Fruit fly (Drosophila melanogaster): Measurements from ENCODE around the gene CG4872.
A peak's percentile ranks its signal among the peaks of the same experiment; 100 is the strongest.

Gene CG4872

dm6 chrX:16835304-16835703 is 45.8 kb upstream of the CG4872 start, which contains the start of the genes CG13004 and CG46306:
Gene CG13004 (minus strand): TSS chrX:16835520.
Gene CG46306 (minus strand): TSS chrX:16835520.
- TF ChIP-seq Trl (optimal IDR thresholded peaks at IDR 0.05) (peak; percentile 11 to 34), Trl (GFP tag; optimal IDR thresholded peaks at IDR 0.05) (no peak), Lpt (GFP tag; optimal IDR thresholded peaks at IDR 0.05) (no peak), Med (GFP tag) (peak; percentile 72), bowl (GFP tag; IDR thresholded peaks at IDR 0.05) (no peak), CG3163 (GFP tag; optimal IDR thresholded peaks at IDR 0.05) (no peak), nom (GFP tag; optimal IDR thresholded peaks at IDR 0.05) (peak; percentile 55), Adf1 (GFP tag; IDR thresholded peaks at IDR 0.05) (peak; percentile 86), crol (GFP tag; IDR thresholded peaks at IDR 0.05) (0 out of 2 replicates have a peak, but pooled peaks have one; percentile 12), chinmo (GFP tag; IDR thresholded peaks at IDR 0.05; ENCODE audit: partially characterized antibody) (0 out of 4 replicates have a peak, but pooled peaks have one; percentile 26), caup (GFP tag; optimal IDR thresholded peaks at IDR 0.05; ENCODE audit: severe bottlenecking) (no peak), CG32532 (GFP tag; IDR thresholded peaks at IDR 0.05) (peak; percentile 11; the same call in 1 of the 2 replicates), fd64A (GFP tag; optimal IDR thresholded peaks at IDR 0.05) (no peak), Jarid2 (GFP tag; optimal IDR thresholded peaks at IDR 0.05) (peak; percentile 58), ssp (GFP tag; IDR thresholded peaks at IDR 0.05) (no peak), Lhr (GFP tag; optimal IDR thresholded peaks at IDR 0.05) (no peak), ci (GFP tag; IDR thresholded peaks at IDR 0.05) (no peak), row (GFP tag; IDR thresholded peaks at IDR 0.05) (peak; percentile 9; the same call in 1 of the 3 replicates), Xrp1 (GFP tag; IDR thresholded peaks at IDR 0.05) (no peak), slbo (GFP tag; IDR thresholded peaks at IDR 0.05) (peak; percentile 27; the same call in 1 of the 2 replicates)

dm6 chrX:16836091-16836799 is 44.9 kb upstream of the CG4872 start:
- TF ChIP-seq CG15514 (GFP tag; optimal IDR thresholded peaks at IDR 0.05) (peak; percentile 89), CG8281 (tag; optimal IDR thresholded peaks at IDR 0.05) (peak; percentile 65), Adf1 (GFP tag; IDR thresholded peaks at IDR 0.05) (peak; percentile 39; the same call in 1 of the 2 replicates), CG15601 (tag; optimal IDR thresholded peaks at IDR 0.05) (no peak), Med (GFP tag) (peak; percentile 36), CG18011 (GFP tag; optimal IDR thresholded peaks at IDR 0.05) (no peak), Sry-β (GFP tag; optimal IDR thresholded peaks at IDR 0.05) (peak; percentile 65), caup (GFP tag; optimal IDR thresholded peaks at IDR 0.05; ENCODE audit: severe bottlenecking) (no peak), sug (tag; optimal IDR thresholded peaks at IDR 0.05) (peak; percentile 28), sqz (GFP tag; optimal IDR thresholded peaks at IDR 0.05) (no peak), rib (GFP tag; IDR thresholded peaks at IDR 0.05) (0 out of 2 replicates have a peak, but pooled peaks have one; percentile 53), Drgx (GFP tag; IDR thresholded peaks at IDR 0.05) (no peak), CG34376 (GFP tag; optimal IDR thresholded peaks at IDR 0.05) (peak; percentile 45), ash1 (GFP tag; optimal IDR thresholded peaks at IDR 0.05) (no peak), MTF-1 (GFP tag; optimal IDR thresholded peaks at IDR 0.05; ENCODE audit: borderline replicate concordance) (peak; percentile 17), pan (optimal IDR thresholded peaks at IDR 0.05) (no peak), pan (GFP tag; optimal IDR thresholded peaks at IDR 0.05 in 1 of 2, IDR thresholded peaks at IDR 0.05 in 1 of 2) (no peak), CG3281 (GFP tag; optimal IDR thresholded peaks at IDR 0.05) (peak; percentile 8), Bgb (GFP tag; IDR thresholded peaks at IDR 0.05; ENCODE audit: partially characterized antibody) (no peak), cg (GFP tag; optimal IDR thresholded peaks at IDR 0.05) (peak; percentile 8), CG32532 (GFP tag; IDR thresholded peaks at IDR 0.05) (peak; percentile 34; the same call in 1 of the 2 replicates), chinmo (GFP tag; IDR thresholded peaks at IDR 0.05; ENCODE audit: partially characterized antibody) (peak; percentile 84; the same call in 2 of the 4 replicates), so (GFP tag; IDR thresholded peaks at IDR 0.05) (0 out of 3 replicates have a peak, but pooled peaks have one; percentile 43), CG15479 (GFP tag; optimal IDR thresholded peaks at IDR 0.05) (peak; percentile 15), disco-r (GFP tag; optimal IDR thresholded peaks at IDR 0.05) (no peak), CG3995 (GFP tag; optimal IDR thresholded peaks at IDR 0.05) (peak; percentile 93), CG4360 (GFP tag; IDR thresholded peaks at IDR 0.05) (peak; percentile 53), grn (GFP tag; optimal IDR thresholded peaks at IDR 0.05) (peak; percentile 11), sd (tag; optimal IDR thresholded peaks at IDR 0.05) (peak; percentile 63), Trl (optimal IDR thresholded peaks at IDR 0.05) (peak; percentile 52 to 64), Trl (GFP tag; optimal IDR thresholded peaks at IDR 0.05) (no peak), CG18599 (GFP tag; optimal IDR thresholded peaks at IDR 0.05) (peak; percentile 2)
